Fruit fly (Drosophila melanogaster) whole organism, embryonic: ENCODE data around the gene CG31525.

Experiments
- ATbp ChIP-seq: fragments of 200-800 bp; sonication (Bioruptor generic); optimal IDR thresholded peaks from 2 replicates; lab custom pipeline; 2017; ENCODE audit warnings: missing biosample characterization, mild to moderate bottlenecking, missing genetic modification characterization, missing genetic modification reagents
- Antp ChIP-seq: fragments of 200-800 bp; sonication (Bioruptor generic); optimal IDR thresholded peaks from 3 replicates; lab custom pipeline; 2016; ENCODE audit warnings: missing biosample characterization, missing genetic modification characterization
- BEAF-32 ChIP-seq: fragments of 200-800 bp; sonication (Bioruptor generic); optimal IDR thresholded peaks from 3 replicates; lab custom pipeline; 2017; ENCODE audit warnings: missing biosample characterization, missing genetic modification characterization, mild to moderate bottlenecking, moderate library complexity, missing genetic modification reagents
- CG10274 ChIP-seq: fragments of 200-800 bp; sonication (Bioruptor generic); optimal IDR thresholded peaks from 3 replicates; lab custom pipeline; 2017; ENCODE audit warnings: missing biosample characterization, mild to moderate bottlenecking, missing genetic modification characterization
- CG10462 ChIP-seq: fragments of 200-800 bp; sonication (Bioruptor generic); optimal IDR thresholded peaks from 2 replicates; lab custom pipeline; 2016; ENCODE audit warnings: missing biosample characterization, missing genetic modification characterization
- CG11504 ChIP-seq: fragments of 200-800 bp; sonication (Bioruptor generic); optimal IDR thresholded peaks from 3 replicates; lab custom pipeline; 2019; ENCODE audit warnings: missing biosample characterization, mild to moderate bottlenecking, missing genetic modification characterization, moderate library complexity
- CG11696 ChIP-seq: fragments of 200-800 bp; sonication (Bioruptor generic); IDR thresholded peaks from 2 replicates; pipeline ENCODE4 v1.3.6; 2022; ENCODE audit warnings: missing biosample characterization, missing genetic modification characterization
- CG12299 ChIP-seq: fragments of 200-800 bp; sonication (Bioruptor generic); optimal IDR thresholded peaks from 2 replicates; lab custom pipeline; 2018; ENCODE audit warnings: missing biosample characterization, mild to moderate bottlenecking, missing genetic modification characterization
- CG13775 ChIP-seq: fragments of 200-800 bp; sonication (Bioruptor generic); optimal IDR thresholded peaks from 3 replicates; lab custom pipeline; 2017; ENCODE audit warnings: missing biosample characterization, mild to moderate bottlenecking, missing genetic modification characterization
- CG14860 ChIP-seq: fragments of 200-800 bp; sonication (Bioruptor generic); IDR thresholded peaks from 3 replicates; pipeline ENCODE4 v1.3.6; 2022; ENCODE audit warnings: missing biosample characterization, missing genetic modification characterization; ENCODE audit not compliant: partially characterized antibody
- CG1603 ChIP-seq: fragments of 200-800 bp; sonication (Bioruptor generic); optimal IDR thresholded peaks from 2 replicates; lab custom pipeline; 2019; ENCODE audit warnings: missing biosample characterization, mild to moderate bottlenecking, missing genetic modification characterization, moderate library complexity
- CG17359 ChIP-seq: fragments of 200-800 bp; sonication (Bioruptor generic); optimal IDR thresholded peaks from 3 replicates; lab custom pipeline; 2018; ENCODE audit warnings: missing biosample characterization, mild to moderate bottlenecking, missing genetic modification characterization, moderate library complexity
- CG17829 ChIP-seq: fragments of 200-800 bp; optimal IDR thresholded peaks from 2 replicates; lab custom pipeline; 2019; ENCODE audit warnings: missing biosample characterization, mild to moderate bottlenecking, missing genetic modification characterization, moderate library complexity
- CG18764 ChIP-seq: fragments of 200-800 bp; sonication (Bioruptor generic); optimal IDR thresholded peaks from 3 replicates; lab custom pipeline; 2016; ENCODE audit warnings: missing biosample characterization, missing genetic modification characterization
- CG2202 ChIP-seq: fragments of 200-800 bp; sonication (Bioruptor generic); optimal IDR thresholded peaks from 2 replicates; lab custom pipeline; 2018; ENCODE audit warnings: missing biosample characterization, mild to moderate bottlenecking, missing genetic modification characterization
- CG2875 ChIP-seq: fragments of 200-800 bp; sonication (Bioruptor generic); optimal IDR thresholded peaks from 2 replicates; lab custom pipeline; 2017; ENCODE audit warnings: missing biosample characterization, mild to moderate bottlenecking, missing genetic modification characterization, missing genetic modification reagents
- CG31388 ChIP-seq: fragments of 200-800 bp; sonication (Bioruptor generic); optimal IDR thresholded peaks from 2 replicates; lab custom pipeline; 2016; ENCODE audit warnings: missing biosample characterization, missing genetic modification characterization
- CG32532 ChIP-seq: fragments of 200-800 bp; sonication (Bioruptor generic); IDR thresholded peaks from 2 replicates; pipeline ENCODE4 v1.3.6; 2022; ENCODE audit warnings: missing biosample characterization, missing genetic modification characterization
- CG33213 ChIP-seq: fragments of 200-800 bp; sonication (Bioruptor generic); optimal IDR thresholded peaks from 3 replicates; lab custom pipeline; 2016; ENCODE audit warnings: missing biosample characterization, missing genetic modification characterization
- CG4730 ChIP-seq: fragments of 200-800 bp; sonication (Bioruptor generic); IDR thresholded peaks from 2 replicates; pipeline ENCODE4 v1.3.6; 2022; ENCODE audit warnings: missing biosample characterization, missing genetic modification characterization
- CG4820 ChIP-seq: fragments of 200-800 bp; sonication (Bioruptor generic); optimal IDR thresholded peaks from 3 replicates; lab custom pipeline; 2016; ENCODE audit warnings: missing biosample characterization, missing genetic modification characterization
- CG5180 ChIP-seq: fragments of 200-800 bp; sonication (Bioruptor generic); optimal IDR thresholded peaks from 3 replicates; lab custom pipeline; 2017; ENCODE audit warnings: missing biosample characterization, missing genetic modification characterization, mild to moderate bottlenecking, moderate library complexity, missing genetic modification reagents
- CG6813 ChIP-seq: fragments of 200-800 bp; sonication (Bioruptor generic); optimal IDR thresholded peaks from 2 replicates; lab custom pipeline; 2017; ENCODE audit warnings: missing biosample characterization, missing genetic modification characterization, mild to moderate bottlenecking, moderate library complexity, missing genetic modification reagents
- CG7271 ChIP-seq: fragments of 200-800 bp; sonication (Bioruptor generic); optimal IDR thresholded peaks from 2 replicates; lab custom pipeline; 2018; ENCODE audit warnings: missing biosample characterization, mild to moderate bottlenecking, missing genetic modification characterization, moderate library complexity
- CG7963 ChIP-seq: fragments of 200-800 bp; sonication (Bioruptor generic); IDR thresholded peaks from 3 replicates; pipeline ENCODE4 v1.3.6; 2022; ENCODE audit warnings: missing biosample characterization, missing genetic modification characterization; ENCODE audit not compliant: partially characterized antibody
- CG9609 ChIP-seq: fragments of 200-800 bp; sonication (Bioruptor generic); optimal IDR thresholded peaks from 3 replicates; lab custom pipeline; 2016; ENCODE audit warnings: missing biosample characterization, missing genetic modification characterization
- Camta ChIP-seq: fragments of 200-800 bp; sonication (Bioruptor generic); optimal IDR thresholded peaks from 2 replicates; lab custom pipeline; 2016; ENCODE audit warnings: missing biosample characterization, missing genetic modification characterization
- Dp ChIP-seq: fragments of 200-800 bp; sonication (Bioruptor generic); optimal IDR thresholded peaks from 2 replicates; lab custom pipeline; 2018; ENCODE audit warnings: missing biosample characterization, mild to moderate bottlenecking, missing genetic modification characterization, moderate library complexity
- ERR ChIP-seq: fragments of 200-800 bp; sonication (Bioruptor generic); optimal IDR thresholded peaks from 2 replicates; lab custom pipeline; 2016; ENCODE audit warnings: missing biosample characterization, missing genetic modification characterization
- GATAe ChIP-seq: fragments of 200-800 bp; sonication (Bioruptor generic); conservative IDR thresholded peaks from 2 replicates; pipeline ENCODE4 v1.3.6; 2022; ENCODE audit warnings: missing biosample characterization, missing genetic modification characterization
- HLH3B ChIP-seq: fragments of 200-800 bp; sonication (Bioruptor generic); IDR thresholded peaks from 2 replicates; pipeline ENCODE4 v1.3.6; 2022; ENCODE audit warnings: missing biosample characterization, missing genetic modification characterization
- HLH4C ChIP-seq: fragments of 200-800 bp; sonication (Bioruptor generic); IDR thresholded peaks from 3 replicates; pipeline ENCODE4 v1.3.6; 2022; ENCODE audit warnings: missing biosample characterization, missing genetic modification characterization; ENCODE audit not compliant: partially characterized antibody
- HmgD ChIP-seq: fragments of 200-800 bp; sonication (Bioruptor generic); optimal IDR thresholded peaks from 3 replicates; lab custom pipeline; 2016; ENCODE audit warnings: missing biosample characterization, missing genetic modification characterization
- Hsf ChIP-seq: fragments of 200-800 bp; sonication (Bioruptor generic); optimal IDR thresholded peaks from 3 replicates; lab custom pipeline; 2016; ENCODE audit warnings: missing biosample characterization, missing genetic modification characterization
- MBD-R2 ChIP-seq: fragments of 200-800 bp; sonication (Bioruptor generic); IDR thresholded peaks from 2 replicates; pipeline ENCODE4 v1.3.6; 2022; ENCODE audit warnings: missing biosample characterization, missing genetic modification characterization
- Med ChIP-seq: fragments of 200-800 bp; sonication (Bioruptor generic); peaks from one replicate; lab custom pipeline; 2016; ENCODE audit warnings: missing biosample characterization, missing genetic modification characterization, mild to moderate bottlenecking, inconsistent platforms, moderate library complexity
- Optix ChIP-seq: fragments of 200-800 bp; sonication (Bioruptor generic); IDR thresholded peaks from 3 replicates; pipeline ENCODE4 v1.3.6; 2022; ENCODE audit warnings: missing biosample characterization, missing genetic modification characterization
- Spps ChIP-seq: fragments of 200-800 bp; sonication (Bioruptor generic); optimal IDR thresholded peaks from 2 replicates; lab custom pipeline; 2018; ENCODE audit warnings: missing biosample characterization, mild to moderate bottlenecking, missing genetic modification characterization
- Tbp ChIP-seq: fragments of >200 bp; optimal IDR thresholded peaks from 2 replicates; lab custom pipeline; 2018; ENCODE audit warnings: missing biosample characterization, missing genetic modification characterization
- ac ChIP-seq: fragments of 200-800 bp; sonication (Bioruptor generic); optimal IDR thresholded peaks from 3 replicates; lab custom pipeline; 2017; ENCODE audit warnings: missing biosample characterization, mild to moderate bottlenecking, missing genetic modification characterization
- amos ChIP-seq: fragments of 200-800 bp; sonication (Bioruptor generic); IDR thresholded peaks from 2 replicates; pipeline ENCODE4 v1.3.6; 2022; ENCODE audit warnings: missing biosample characterization, missing genetic modification characterization; ENCODE audit not compliant: partially characterized antibody
- ewg ChIP-seq: fragments of 200-800 bp; sonication (Bioruptor generic); optimal IDR thresholded peaks from 3 replicates; lab custom pipeline; 2017; ENCODE audit warnings: mild to moderate bottlenecking, missing biosample characterization, missing genetic modification reagents, missing genetic modification characterization
- grn ChIP-seq: fragments of 200-800 bp; sonication (Bioruptor generic); optimal IDR thresholded peaks from 3 replicates; lab custom pipeline; 2017; ENCODE audit warnings: missing biosample characterization, missing genetic modification characterization
- jing ChIP-seq: fragments of 200-800 bp; sonication (Bioruptor generic); optimal IDR thresholded peaks from 2 replicates; lab custom pipeline; 2018; ENCODE audit warnings: missing biosample characterization, mild to moderate bottlenecking, missing genetic modification characterization
- oc ChIP-seq: fragments of 200-800 bp; sonication (Bioruptor generic); optimal IDR thresholded peaks from 2 replicates; lab custom pipeline; 2018; ENCODE audit warnings: missing biosample characterization, mild to moderate bottlenecking, missing genetic modification characterization, moderate library complexity
- peb ChIP-seq: fragments of 200-800 bp; sonication (Bioruptor generic); IDR thresholded peaks from 2 replicates; pipeline ENCODE4 v1.3.6; 2022; ENCODE audit warnings: missing biosample characterization, missing genetic modification characterization
- slp2 ChIP-seq: fragments of 200-800 bp; sonication (Bioruptor generic); optimal IDR thresholded peaks from 2 replicates; lab custom pipeline; 2016; ENCODE audit warnings: missing biosample characterization, missing genetic modification characterization
- so ChIP-seq: fragments of 200-800 bp; sonication (Bioruptor generic); IDR thresholded peaks from 3 replicates; pipeline ENCODE4 v1.3.6; 2022; ENCODE audit warnings: missing biosample characterization, missing genetic modification characterization
- tll ChIP-seq, 2 experiments: fragments of 200-800 bp in 1 of 2; fragments of >200 bp in 1 of 2; sonication (Bioruptor generic) in 1 of 2; optimal IDR thresholded peaks; 2 replicates each; lab custom pipeline; 2017 to 2019; ENCODE audit warnings: missing biosample characterization in 2 of 2, missing genetic modification characterization in 2 of 2, mild to moderate bottlenecking in 1 of 2, moderate library complexity in 1 of 2
- vfl ChIP-seq: fragments of 200-800 bp; sonication (Bioruptor generic); optimal IDR thresholded peaks from 2 replicates; lab custom pipeline; 2016; ENCODE audit warnings: missing biosample characterization, missing genetic modification characterization
- zfh2 ChIP-seq: fragments of 200-800 bp; sonication (Bioruptor generic); optimal IDR thresholded peaks from 2 replicates; lab custom pipeline; 2016; ENCODE audit warnings: missing biosample characterization, missing genetic modification characterization

CG31525 gene

dm6 chr3R:4445083-4445482 is 18.3 kb downstream of the CG31525 start (continued):
- no peak for TF ChIP-seq ewg (GFP tag; lab: Kevin White, UChicago)
- TF ChIP-seq CG9609 (GFP tag; lab: Kevin White, UChicago) = no peak
- TF ChIP-seq CG4820 (GFP tag; lab: Kevin White, UChicago) = no peak
- TF ChIP-seq CG12299 = no peak
- TF ChIP-seq peb = no peak
- TF ChIP-seq CG11696 (GFP tag; lab: Robert Waterston, UW) = no peak
- no peak for TF ChIP-seq jing (GFP tag; lab: Kevin White, UChicago)
- TF ChIP-seq BEAF-32 (GFP tag; lab: Kevin White, UChicago) = no peak
- no peak for TF ChIP-seq oc (tag; lab: Kevin White, UChicago)
- TF ChIP-seq zfh2 (GFP tag; lab: Kevin White, UChicago) = no peak
- peak; percentile 60 for TF ChIP-seq grn (GFP tag; lab: Kevin White, UChicago)
- TF ChIP-seq ac (GFP tag; lab: Kevin White, UChicago) = no peak
- peak; percentile 68 for TF ChIP-seq HLH4C (GFP tag; lab: Robert Waterston, UW)
- no peak for TF ChIP-seq vfl
- no peak for TF ChIP-seq CG10274
- no peak for TF ChIP-seq CG2202 (tag; lab: Kevin White, UChicago)
- TF ChIP-seq CG4730 = no peak
- TF ChIP-seq tll (GFP tag; optimal IDR thresholded peaks at IDR 0.05; lab: Kevin White, UChicago) = no peak
- no peak for TF ChIP-seq ATbp (GFP tag; lab: Kevin White, UChicago)
- no peak for TF ChIP-seq CG18764 (GFP tag; lab: Kevin White, UChicago)
- no peak for TF ChIP-seq CG11504 (tag; lab: Kevin White, UChicago)
- TF ChIP-seq Hsf (GFP tag; lab: Kevin White, UChicago) = no peak
- TF ChIP-seq CG1603 (tag; lab: Kevin White, UChicago) = no peak
- no peak for TF ChIP-seq CG33213 (GFP tag; lab: Kevin White, UChicago)
- TF ChIP-seq amos (GFP tag; lab: Robert Waterston, UW) = peak; percentile 44; the same call in 1 of the 2 replicates
- no peak for TF ChIP-seq CG2875 (GFP tag; lab: Kevin White, UChicago)
- 0 out of 2 replicates have a peak, but pooled peaks have one; percentile 36 for TF ChIP-seq GATAe (GFP tag; lab: Robert Waterston, UW)
- TF ChIP-seq Camta = no peak
- TF ChIP-seq so (GFP tag; lab: Robert Waterston, UW) = no peak
- no peak for TF ChIP-seq Dp (GFP tag; lab: Kevin White, UChicago)
- TF ChIP-seq CG7963 (GFP tag; lab: Robert Waterston, UW) = no peak
- no peak for TF ChIP-seq CG10462 (GFP tag; lab: Kevin White, UChicago)
- no peak for TF ChIP-seq CG31388 (GFP tag; lab: Kevin White, UChicago)
- no peak for TF ChIP-seq Optix
- TF ChIP-seq CG14860 (GFP tag; lab: Robert Waterston, UW) = peak; percentile 37; the same call in 1 of the 3 replicates
- no peak for TF ChIP-seq MBD-R2 (GFP tag; lab: Robert Waterston, UW)
- TF ChIP-seq HLH3B = no peak
- no peak for TF ChIP-seq Antp (GFP tag; lab: Kevin White, UChicago)
- no peak for TF ChIP-seq ERR (GFP tag; lab: Kevin White, UChicago)
- no peak for TF ChIP-seq slp2 (GFP tag; lab: Kevin White, UChicago)
- TF ChIP-seq CG13775 = no peak
- no peak for TF ChIP-seq Tbp (GFP tag; lab: Kevin White, UChicago)
- no peak for TF ChIP-seq CG6813
- no peak for TF ChIP-seq Med (GFP tag; lab: Kevin White, UChicago)
- TF ChIP-seq HmgD (GFP tag; lab: Kevin White, UChicago) = no peak
- no peak for TF ChIP-seq CG17359
- no peak for TF ChIP-seq Spps
- no peak for TF ChIP-seq CG32532 (GFP tag; lab: Robert Waterston, UW)
- no peak for TF ChIP-seq CG17829 (tag; lab: Kevin White, UChicago)
- TF ChIP-seq CG5180 (GFP tag; lab: Kevin White, UChicago) = no peak
- TF ChIP-seq CG7271 (tag; lab: Kevin White, UChicago) = no peak
